Worm (Caenorhabditis elegans): Measurements from ENCODE around the gene F37C4.8.

F37C4.8 gene

DNA sequence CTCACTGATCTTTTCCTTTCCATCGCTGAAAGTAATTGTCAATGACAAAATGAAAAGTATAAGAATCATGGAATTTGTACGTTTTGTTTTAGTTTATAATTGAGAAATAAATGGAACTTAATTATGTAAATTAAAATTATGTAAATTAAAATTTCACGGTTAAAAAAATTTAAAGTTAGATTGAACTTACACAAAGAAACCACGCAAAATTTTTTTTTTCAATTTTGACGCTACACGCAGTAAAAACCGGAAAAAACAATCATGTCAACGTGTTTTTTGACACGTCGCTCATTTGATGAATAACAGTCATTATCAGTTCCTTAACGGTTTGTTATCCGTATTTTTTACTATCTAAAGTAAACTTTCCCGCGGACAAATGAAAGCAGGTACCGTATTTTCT lies at the start of gene F37C4.8, which contains the start of gene oac-23:
TSS of gene F37C4.8 (minus strand) at position 101 of the 400 bp plus-strand sequence.
TSS of gene oac-23 (plus strand) at position 323 of the 400 bp plus-strand sequence.
- TF ChIP-seq fos-1 (tag; optimal IDR thresholded peaks at IDR 0.05) (no peak), jun-1 (tag; optimal IDR thresholded peaks at IDR 0.05) (no peak), grh-1 (GFP tag; IDR thresholded peaks at IDR 0.05) (no peak), pqm-1 (tag; optimal IDR thresholded peaks at IDR 0.05) (no peak), blmp-1 (tag; optimal IDR thresholded peaks at IDR 0.05) (no peak), nhr-19 (GFP tag; conservative IDR thresholded peaks at IDR 0.05) (no peak), mab-9 (GFP tag; IDR thresholded peaks at IDR 0.05) (no peak), nhr-28 (tag; optimal IDR thresholded peaks at IDR 0.05) (no peak), unc-130 (tag; optimal IDR thresholded peaks at IDR 0.05) (no peak), unc-86 (tag; optimal IDR thresholded peaks at IDR 0.05) (no peak), mep-1 (tag; optimal IDR thresholded peaks at IDR 0.05) (no peak), ceh-8 (GFP tag; optimal IDR thresholded peaks at IDR 0.05) (no peak), ceh-63 (GFP tag; optimal IDR thresholded peaks at IDR 0.05) (no peak)

DNA sequence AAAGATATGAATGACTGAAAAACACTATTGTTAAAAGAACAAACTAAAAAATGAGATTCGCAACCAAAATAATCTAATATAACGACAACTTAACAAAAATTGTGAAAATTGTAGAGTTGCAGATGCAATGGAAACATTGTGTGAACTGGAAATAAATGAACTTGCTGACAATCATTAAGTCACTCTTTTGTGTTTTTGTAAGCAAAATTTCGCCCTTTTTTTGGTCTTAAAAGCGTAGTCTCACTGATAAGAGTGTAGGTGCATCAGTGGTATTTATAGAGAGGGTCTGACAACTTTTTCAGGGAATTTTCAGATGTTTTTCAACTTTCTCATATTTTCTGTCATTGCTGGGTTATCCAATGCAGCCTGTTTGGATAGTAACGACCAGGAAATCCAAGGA lies 45.1 kb upstream of the F37C4.8 start, which contains the start of gene clec-68:
TSS of gene clec-68 (plus strand) at position 301 of the 400 bp plus-strand sequence.
- no peak for TF ChIP-seq tlp-1 (tag; optimal IDR thresholded peaks at IDR 0.05)
- TF ChIP-seq Y116A8C.19 (tag; optimal IDR thresholded peaks at IDR 0.05; ENCODE audit: borderline replicate concordance): no peak
- TF ChIP-seq hlh-17 (GFP tag; optimal IDR thresholded peaks at IDR 0.05; ENCODE audit: borderline replicate concordance): no peak
- TF ChIP-seq isw-1 (GFP tag; IDR thresholded peaks at IDR 0.05): no peak
- no peak for TF ChIP-seq snu-23 (GFP tag; optimal IDR thresholded peaks at IDR 0.05)
- no peak for TF ChIP-seq pqm-1 (tag; optimal IDR thresholded peaks at IDR 0.05)
- TF ChIP-seq elt-3 (tag; optimal IDR thresholded peaks at IDR 0.05): no peak
- no peak for TF ChIP-seq nhr-19 (GFP tag; conservative IDR thresholded peaks at IDR 0.05)
- TF ChIP-seq fos-1 (tag; optimal IDR thresholded peaks at IDR 0.05): no peak
- TF ChIP-seq ztf-11 (tag; optimal IDR thresholded peaks at IDR 0.05): no peak
- TF ChIP-seq unc-86 (tag; optimal IDR thresholded peaks at IDR 0.05): no peak
- no peak for TF ChIP-seq blmp-1 (tag; optimal IDR thresholded peaks at IDR 0.05)
- TF ChIP-seq ama-1 (optimal IDR thresholded peaks at IDR 0.05): no peak
- no peak for TF ChIP-seq lir-3 (tag; optimal IDR thresholded peaks at IDR 0.05; ENCODE audit: poor library complexity)
- TF ChIP-seq mep-1 (tag; optimal IDR thresholded peaks at IDR 0.05): no peak
- no peak for TF ChIP-seq swsn-7 (tag; optimal IDR thresholded peaks at IDR 0.05)
- no peak for TF ChIP-seq pax-3 (tag; optimal IDR thresholded peaks at IDR 0.05)
- TF ChIP-seq C34B4.2 (tag; optimal IDR thresholded peaks at IDR 0.05): no peak

DNA sequence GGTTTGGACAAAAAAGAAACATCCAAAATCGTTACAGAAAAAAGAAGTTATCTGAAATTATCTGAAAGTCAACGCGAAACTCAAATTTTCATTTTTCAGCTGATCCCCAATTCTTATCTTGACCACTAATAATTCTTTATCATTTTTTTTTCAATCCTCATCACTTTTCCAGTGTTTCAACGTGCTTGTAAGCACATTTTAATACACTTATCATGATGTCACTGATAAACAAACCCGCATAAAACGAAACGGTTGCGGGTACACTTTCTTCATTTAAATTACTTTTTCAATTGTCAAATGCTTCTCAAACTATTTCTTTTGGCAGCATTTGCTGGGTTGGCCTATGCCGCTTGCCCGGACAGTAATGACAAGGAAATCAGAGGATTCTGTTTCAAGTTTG lies 40.9 kb upstream of the F37C4.8 start, which contains the start of gene clec-67:
TSS of gene clec-67 (plus strand) at position 268 of the 400 bp plus-strand sequence.
- no peak for TF ChIP-seq zag-1 (tag; optimal IDR thresholded peaks at IDR 0.05)
- no peak for TF ChIP-seq ets-5 (GFP tag; IDR thresholded peaks at IDR 0.05)
- peak; percentile 21 for TF ChIP-seq pqm-1 (tag; optimal IDR thresholded peaks at IDR 0.05)
- peak; percentile 94 for TF ChIP-seq elt-2 (tag; optimal IDR thresholded peaks at IDR 0.05)
- TF ChIP-seq nhr-237 (tag; optimal IDR thresholded peaks at IDR 0.05): no peak

DNA sequence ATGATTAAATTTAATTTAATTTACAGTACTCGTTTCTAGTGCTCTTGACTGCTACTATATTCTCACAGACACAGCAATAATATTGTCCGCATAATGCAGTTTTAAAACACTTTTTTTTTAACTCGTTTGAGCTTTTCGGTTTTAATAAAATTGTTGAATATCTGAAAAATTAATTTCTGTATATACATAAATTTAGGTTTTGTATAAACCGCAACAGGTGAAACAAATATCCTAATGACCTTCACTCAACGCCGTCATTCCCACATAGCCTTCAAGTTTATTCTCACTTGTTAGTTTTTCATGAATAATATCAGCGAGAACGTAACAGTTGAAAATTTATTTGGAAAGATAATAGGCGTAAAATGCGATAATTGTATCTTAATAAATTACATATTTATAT lies 38.5 kb upstream of the F37C4.8 start, which contains the start of gene srz-19:
TSS of gene srz-19 (plus strand) at position 301 of the 400 bp plus-strand sequence.
- TF ChIP-seq snpc-4 (tag; optimal IDR thresholded peaks at IDR 0.05) (no peak), C34B4.2 (tag; optimal IDR thresholded peaks at IDR 0.05) (no peak), irx-1 (tag; optimal IDR thresholded peaks at IDR 0.05) (no peak), tlp-1 (tag; optimal IDR thresholded peaks at IDR 0.05) (no peak), pqm-1 (tag; optimal IDR thresholded peaks at IDR 0.05) (no peak), ceh-88 (GFP tag; IDR thresholded peaks at IDR 0.05) (no peak), unc-86 (tag; optimal IDR thresholded peaks at IDR 0.05) (no peak), lin-14 (GFP tag; optimal IDR thresholded peaks at IDR 0.05) (no peak), lsy-2 (tag; optimal IDR thresholded peaks at IDR 0.05) (no peak), elt-3 (tag; optimal IDR thresholded peaks at IDR 0.05) (no peak), fkh-4 (tag; optimal IDR thresholded peaks at IDR 0.05; ENCODE audit: borderline replicate concordance) (no peak), fkh-8 (tag; optimal IDR thresholded peaks at IDR 0.05) (no peak), unc-130 (tag; optimal IDR thresholded peaks at IDR 0.05) (no peak)

All from whole organism, L1 larva.